Worm (Caenorhabditis elegans) whole organism, L4/young adult: ENCODE results near the gene T21C12.4.

Experiments used
- W03F9.2 ChIP-seq: fragments of 150-350 bp; optimal IDR thresholded peaks from 2 replicates; lab custom pipeline; 2014; ENCODE audit warnings: missing biosample characterization, missing genetic modification characterization
- dao-5 ChIP-seq: sonication (generic microtip); optimal IDR thresholded peaks from 2 replicates; lab custom pipeline; 2016; ENCODE audit warnings: missing genotype, missing genetic modification characterization, moderate library complexity, missing compliant biosample characterization
- him-1 ChIP-seq: sonication (generic microtip); optimal IDR thresholded peaks from 2 replicates; lab custom pipeline; 2016; ENCODE audit warnings: missing genotype, missing genetic modification reagents, missing genetic modification characterization, missing compliant biosample characterization

Gene T21C12.4

ce11 chrIII:10535226-10535625 lies 22.6 kb downstream of the T21C12.4 start, which contains the start of gene hpd-1:
Gene hpd-1, plus strand, starts transcription at chrIII:10535526.
- no peak for TF ChIP-seq W03F9.2 (tag; lab: Kevin White, UChicago)
- TF ChIP-seq dao-5 (tag; lab: Kevin White, UChicago) = no peak
- no peak for TF ChIP-seq him-1 (tag; lab: Kevin White, UChicago)

ce11 chrIII:10534191-10534590 lies 23.6 kb downstream of the T21C12.4 start:
- TF ChIP-seq dao-5 (tag; lab: Kevin White, UChicago) (no peak), W03F9.2 (tag; lab: Kevin White, UChicago) (no peak)

- TF ChIP-seq W03F9.2 (tag; lab: Kevin White, UChicago) (no peak), him-1 (tag; lab: Kevin White, UChicago) (no peak), dao-5 (tag; lab: Kevin White, UChicago) (no peak)
Observed at ce11 chrIII:10533310-10533709, 24.5 kb downstream of the T21C12.4 start.

ce11 chrIII:10527446-10527845 lies 30.4 kb downstream of the T21C12.4 start:
- TF ChIP-seq W03F9.2 (tag; lab: Kevin White, UChicago) (no peak), him-1 (tag; lab: Kevin White, UChicago) (no peak), dao-5 (tag; lab: Kevin White, UChicago) (no peak)

- TF ChIP-seq W03F9.2 (tag; lab: Kevin White, UChicago) (no peak), him-1 (tag; lab: Kevin White, UChicago) (no peak), dao-5 (tag; lab: Kevin White, UChicago) (no peak)
Observed at ce11 chrIII:10525927-10526326, 31.9 kb downstream of the T21C12.4 start.

- no peak for TF ChIP-seq him-1 (tag; lab: Kevin White, UChicago)
Observed at ce11 chrIII:10524823-10525222, 33.0 kb downstream of the T21C12.4 start.

- TF ChIP-seq W03F9.2 (tag; lab: Kevin White, UChicago) (no peak), dao-5 (tag; lab: Kevin White, UChicago) (no peak), him-1 (tag; lab: Kevin White, UChicago) (no peak)
Observed at ce11 chrIII:10523025-10523424, 34.8 kb downstream of the T21C12.4 start.

ce11 chrIII:10521219-10521618 lies 36.6 kb downstream of the T21C12.4 start:
- TF ChIP-seq dao-5 (tag; lab: Kevin White, UChicago) (no peak), W03F9.2 (tag; lab: Kevin White, UChicago) (no peak), him-1 (tag; lab: Kevin White, UChicago) (no peak)

- TF ChIP-seq W03F9.2 (tag; lab: Kevin White, UChicago) = no peak
Observed at ce11 chrIII:10520523-10520922, 37.3 kb downstream of the T21C12.4 start, which contains the start of gene unc-49. Gene unc-49, plus strand, starts transcription at chrIII:10520762.

ce11 chrIII:10519615-10520014 lies 38.2 kb downstream of the T21C12.4 start:
- TF ChIP-seq dao-5 (tag; lab: Kevin White, UChicago) (no peak), him-1 (tag; lab: Kevin White, UChicago) (no peak), W03F9.2 (tag; lab: Kevin White, UChicago) (no peak)

ce11 chrIII:10518884-10519283 lies 38.9 kb downstream of the T21C12.4 start:
- TF ChIP-seq W03F9.2 (tag; lab: Kevin White, UChicago) = no peak
- TF ChIP-seq dao-5 (tag; lab: Kevin White, UChicago) = no peak
- TF ChIP-seq him-1 (tag; lab: Kevin White, UChicago) = no peak

- TF ChIP-seq dao-5 (tag; lab: Kevin White, UChicago) (no peak), him-1 (tag; lab: Kevin White, UChicago) (no peak), W03F9.2 (tag; lab: Kevin White, UChicago) (no peak)
Observed at ce11 chrIII:10515751-10516150, 42.1 kb downstream of the T21C12.4 start.

ce11 chrIII:10512570-10512969 lies 45.2 kb downstream of the T21C12.4 start:
- TF ChIP-seq dao-5 (tag; lab: Kevin White, UChicago) (no peak), W03F9.2 (tag; lab: Kevin White, UChicago) (no peak), him-1 (tag; lab: Kevin White, UChicago) (no peak)

- TF ChIP-seq him-1 (tag; lab: Kevin White, UChicago) = no peak
- TF ChIP-seq W03F9.2 (tag; lab: Kevin White, UChicago) = peak; percentile 84
- TF ChIP-seq dao-5 (tag; lab: Kevin White, UChicago) = no peak
Observed at ce11 chrIII:10506699-10507248, 51.0 kb downstream of the T21C12.4 start, which contains the start of the genes sip-1 and sly-1. Gene sip-1, minus strand, starts transcription at chrIII:10506801. Gene sly-1, plus strand, starts transcription at chrIII:10507058.
